Fruit fly (Drosophila melanogaster) whole organism, embryonic: ENCODE measurements around the gene CG31445.
A peak's percentile ranks its signal among the peaks of the same experiment; 100 is the strongest.

Source experiments
- Atf3 ChIP-seq: fragments of 200-800 bp; sonication (Bioruptor generic); optimal IDR thresholded peaks from 3 replicates; lab custom pipeline; 2016; ENCODE audit warnings: missing biosample characterization, missing genetic modification characterization
- CG10267 ChIP-seq: fragments of 200-800 bp; sonication (Bioruptor generic); optimal IDR thresholded peaks from 2 replicates; lab custom pipeline; 2018; ENCODE audit warnings: missing biosample characterization, mild to moderate bottlenecking, missing genetic modification characterization, moderate library complexity
- CG12104 ChIP-seq: fragments of 200-800 bp; sonication (Bioruptor generic); optimal IDR thresholded peaks from 3 replicates; lab custom pipeline; 2016; ENCODE audit warnings: missing biosample characterization, missing genetic modification characterization
- CG12236 ChIP-seq: fragments of 200-800 bp; sonication (Bioruptor generic); optimal IDR thresholded peaks from 2 replicates; lab custom pipeline; 2016; ENCODE audit warnings: missing biosample characterization, missing genetic modification characterization
- CG14014 ChIP-seq: fragments of 200-800 bp; sonication (Bioruptor generic); IDR thresholded peaks from 2 replicates; pipeline ENCODE4 v1.3.6; 2022; ENCODE audit warnings: missing biosample characterization, missing genetic modification characterization
- CG15269 ChIP-seq: fragments of 200-800 bp; sonication (Bioruptor generic); optimal IDR thresholded peaks from 2 replicates; lab custom pipeline; 2018; ENCODE audit warnings: missing biosample characterization, mild to moderate bottlenecking, missing genetic modification characterization, moderate library complexity
- CG15601 ChIP-seq: fragments of 200-800 bp; sonication (Bioruptor generic); optimal IDR thresholded peaks from 3 replicates; lab custom pipeline; 2019; ENCODE audit warnings: missing biosample characterization, mild to moderate bottlenecking, missing genetic modification characterization, moderate library complexity
- CG1603 ChIP-seq: fragments of 200-800 bp; sonication (Bioruptor generic); optimal IDR thresholded peaks from 2 replicates; lab custom pipeline; 2019; ENCODE audit warnings: missing biosample characterization, mild to moderate bottlenecking, missing genetic modification characterization, moderate library complexity
- CG16863 ChIP-seq: fragments of 200-800 bp; sonication (Bioruptor generic); optimal IDR thresholded peaks from 3 replicates; lab custom pipeline; 2016; ENCODE audit warnings: missing biosample characterization, missing genetic modification characterization
- CG18011 ChIP-seq: fragments of 200-800 bp; sonication (Bioruptor generic); optimal IDR thresholded peaks from 2 replicates; lab custom pipeline; 2017; ENCODE audit warnings: missing biosample characterization, missing genetic modification characterization, mild to moderate bottlenecking, moderate library complexity, missing genotype
- CG18262 ChIP-seq: fragments of 200-800 bp; optimal IDR thresholded peaks from 3 replicates; lab custom pipeline; 2019; ENCODE audit warnings: missing biosample characterization, mild to moderate bottlenecking, missing genetic modification characterization, moderate library complexity
- CG2678 ChIP-seq: fragments of 200-800 bp; sonication (Bioruptor generic); optimal IDR thresholded peaks from 3 replicates; lab custom pipeline; 2019; ENCODE audit warnings: missing biosample characterization, mild to moderate bottlenecking, missing genetic modification characterization, moderate library complexity
- CG31224 ChIP-seq: fragments of 200-800 bp; sonication (Bioruptor generic); IDR thresholded peaks from 2 replicates; pipeline ENCODE4 v1.3.6; 2022; ENCODE audit warnings: missing biosample characterization, missing genetic modification characterization
- CG4282 ChIP-seq: fragments of 200-800 bp; sonication (Bioruptor generic); optimal IDR thresholded peaks from 2 replicates; lab custom pipeline; 2016; ENCODE audit warnings: missing biosample characterization, missing genetic modification characterization
- CG6689 ChIP-seq: fragments of 200-800 bp; sonication (Bioruptor generic); IDR thresholded peaks from 2 replicates; pipeline ENCODE4 v1.3.6; 2022; ENCODE audit warnings: missing biosample characterization, missing genetic modification characterization
- CG8944 ChIP-seq: fragments of 200-800 bp; sonication (Bioruptor generic); optimal IDR thresholded peaks from 3 replicates; lab custom pipeline; 2016; ENCODE audit warnings: missing biosample characterization, missing genetic modification characterization
- CG9817 ChIP-seq: fragments of 200-800 bp; sonication (Bioruptor generic); optimal IDR thresholded peaks from 2 replicates; lab custom pipeline; 2018; ENCODE audit warnings: missing biosample characterization, mild to moderate bottlenecking, missing genetic modification characterization, moderate library complexity
- Dfd ChIP-seq, 2 experiments: fragments of >200 bp; optimal IDR thresholded peaks; 2 replicates each; lab custom pipeline; 2017; ENCODE audit warnings: missing biosample characterization in 2 of 2, missing genetic modification characterization in 2 of 2
- Drgx ChIP-seq: fragments of 200-800 bp; sonication (Bioruptor generic); IDR thresholded peaks from 2 replicates; pipeline ENCODE4 v1.3.6; 2022; ENCODE audit warnings: missing biosample characterization, missing genetic modification characterization
- E2f2 ChIP-seq: fragments of 200-800 bp; sonication (Bioruptor generic); IDR thresholded peaks from 2 replicates; pipeline ENCODE4 v1.3.6; 2022; ENCODE audit warnings: missing biosample characterization, missing genetic modification characterization
- GATAe ChIP-seq: fragments of 200-800 bp; sonication (Bioruptor generic); conservative IDR thresholded peaks from 2 replicates; pipeline ENCODE4 v1.3.6; 2022; ENCODE audit warnings: missing biosample characterization, missing genetic modification characterization
- HLHmδ ChIP-seq: fragments of 200-800 bp; sonication (Bioruptor generic); optimal IDR thresholded peaks from 2 replicates; lab custom pipeline; 2018; ENCODE audit warnings: missing biosample characterization, mild to moderate bottlenecking, missing genetic modification characterization, moderate library complexity
- Hand ChIP-seq: fragments of 200-800 bp; sonication (Bioruptor generic); optimal IDR thresholded peaks from 2 replicates; lab custom pipeline; 2017; ENCODE audit warnings: mild to moderate bottlenecking, missing biosample characterization, missing genetic modification reagents, missing genetic modification characterization
- Hmx ChIP-seq: fragments of 200-800 bp; sonication (Bioruptor generic); optimal IDR thresholded peaks from 2 replicates; lab custom pipeline; 2016; ENCODE audit warnings: missing biosample characterization, missing genetic modification characterization
- Mrtf ChIP-seq: fragments of 200-800 bp; sonication (Bioruptor generic); IDR thresholded peaks from 3 replicates; pipeline ENCODE4 v1.3.6; 2022; ENCODE audit warnings: missing biosample characterization, missing genetic modification characterization
- Ravus ChIP-seq: fragments of 200-800 bp; sonication (Bioruptor generic); IDR thresholded peaks from 2 replicates; pipeline ENCODE4 v1.3.6; 2022; ENCODE audit warnings: missing biosample characterization, missing genetic modification characterization
- Sox100B ChIP-seq: fragments of 200-800 bp; sonication (Bioruptor generic); optimal IDR thresholded peaks from 3 replicates; lab custom pipeline; 2018; ENCODE audit warnings: missing biosample characterization, mild to moderate bottlenecking, missing genetic modification characterization
- Sox102F ChIP-seq: fragments of 200-800 bp; sonication (Bioruptor generic); optimal IDR thresholded peaks from 2 replicates; lab custom pipeline; 2018; ENCODE audit warnings: missing biosample characterization, mild to moderate bottlenecking, missing genetic modification characterization, moderate library complexity
- Trl ChIP-seq, 3 experiments: fragments of >200 bp in 2 of 3; fragments of 200-800 bp in 1 of 3; sonication (Bioruptor generic) in 1 of 3; optimal IDR thresholded peaks; 2 replicates in 1 of 3; 3 replicates in 2 of 3; lab custom pipeline; 2016 to 2017; ENCODE audit warnings: missing biosample characterization in 1 of 3, missing genetic modification characterization in 1 of 3
- ase ChIP-seq: fragments of 200-800 bp; sonication (Bioruptor generic); IDR thresholded peaks from 3 replicates; pipeline ENCODE4 v1.3.6; 2022; ENCODE audit warnings: missing biosample characterization, missing genetic modification characterization
- bsh ChIP-seq, 2 experiments: fragments of 200-800 bp; sonication (Bioruptor generic); optimal IDR thresholded peaks; 2 replicates each; lab custom pipeline; 2017 to 2018; ENCODE audit warnings: mild to moderate bottlenecking in 2 of 2, missing biosample characterization in 2 of 2, missing genetic modification characterization in 2 of 2, moderate library complexity in 1 of 2
- chif ChIP-seq, 2 experiments: fragments of 200-800 bp; sonication (Bioruptor generic); optimal IDR thresholded peaks; 3 replicates each; lab custom pipeline; 2016; ENCODE audit warnings: missing biosample characterization in 2 of 2, missing genetic modification characterization in 2 of 2
- dati ChIP-seq: fragments of 200-800 bp; sonication (Bioruptor generic); IDR thresholded peaks from 2 replicates; pipeline ENCODE4 v1.3.6; 2022; ENCODE audit warnings: missing biosample characterization, missing genetic modification characterization
- emc ChIP-seq: fragments of 200-800 bp; sonication (Bioruptor generic); optimal IDR thresholded peaks from 2 replicates; lab custom pipeline; 2016; ENCODE audit warnings: missing biosample characterization, missing genetic modification characterization
- esg ChIP-seq: fragments of 200-800 bp; sonication (Bioruptor generic); conservative IDR thresholded peaks from 2 replicates; pipeline ENCODE4 v1.3.6; 2022; ENCODE audit warnings: missing biosample characterization, missing genetic modification characterization
- eve ChIP-seq, 2 experiments: fragments of >200 bp; optimal IDR thresholded peaks; 2 replicates each; lab custom pipeline; 2017; ENCODE audit warnings: missing biosample characterization in 2 of 2, missing genetic modification characterization in 2 of 2
- gem ChIP-seq: fragments of 200-800 bp; sonication (Bioruptor generic); optimal IDR thresholded peaks from 2 replicates; lab custom pipeline; 2019; ENCODE audit warnings: missing biosample characterization, mild to moderate bottlenecking, missing genetic modification characterization, moderate library complexity
- gt ChIP-seq: fragments of 200-800 bp; sonication (Bioruptor generic); IDR thresholded peaks from 2 replicates; pipeline ENCODE4 v1.3.6; 2022; ENCODE audit warnings: missing biosample characterization, missing genetic modification characterization
- hth ChIP-seq: fragments of >200 bp; optimal IDR thresholded peaks from 2 replicates; lab custom pipeline; 2017; ENCODE audit warnings: inconsistent platforms
- klu ChIP-seq: fragments of 200-800 bp; sonication (Bioruptor generic); IDR thresholded peaks from 2 replicates; pipeline ENCODE4 v1.3.6; 2022; ENCODE audit warnings: missing biosample characterization, missing genetic modification characterization
- mirr ChIP-seq: fragments of 200-800 bp; sonication (Bioruptor generic); optimal IDR thresholded peaks from 3 replicates; lab custom pipeline; 2018; ENCODE audit warnings: missing biosample characterization, mild to moderate bottlenecking, missing genetic modification characterization
- pb ChIP-seq: fragments of 200-800 bp; sonication (Bioruptor generic); optimal IDR thresholded peaks from 3 replicates; lab custom pipeline; 2016; ENCODE audit warnings: missing biosample characterization, missing genetic modification characterization
- pfk ChIP-seq: fragments of 200-800 bp; sonication (Bioruptor generic); optimal IDR thresholded peaks from 2 replicates; lab custom pipeline; 2018; ENCODE audit warnings: missing biosample characterization, mild to moderate bottlenecking, missing genetic modification characterization, moderate library complexity
- pho ChIP-seq: fragments of 200-800 bp; sonication (Bioruptor generic); optimal IDR thresholded peaks from 2 replicates; lab custom pipeline; 2016; ENCODE audit warnings: missing biosample characterization, missing genetic modification characterization
- phol ChIP-seq: fragments of 200-800 bp; sonication (Bioruptor generic); optimal IDR thresholded peaks from 3 replicates; lab custom pipeline; 2018; ENCODE audit warnings: missing biosample characterization, mild to moderate bottlenecking, missing genetic modification characterization, moderate library complexity
- sd ChIP-seq: fragments of 200-800 bp; sonication (Bioruptor generic); optimal IDR thresholded peaks from 3 replicates; lab custom pipeline; 2018; ENCODE audit warnings: missing biosample characterization, mild to moderate bottlenecking, missing genetic modification characterization, moderate library complexity
- shn ChIP-seq: fragments of 200-800 bp; sonication (Bioruptor generic); optimal IDR thresholded peaks from 3 replicates; lab custom pipeline; 2016; ENCODE audit warnings: missing biosample characterization, missing genetic modification characterization
- stc ChIP-seq: fragments of 200-800 bp; sonication (Bioruptor generic); IDR thresholded peaks from 2 replicates; pipeline ENCODE4 v1.3.6; 2022; ENCODE audit warnings: missing biosample characterization, missing genetic modification characterization
- unpg ChIP-seq: fragments of 200-800 bp; sonication (Bioruptor generic); optimal IDR thresholded peaks from 3 replicates; lab custom pipeline; 2018; ENCODE audit warnings: missing biosample characterization, mild to moderate bottlenecking, missing genetic modification characterization, moderate library complexity
- usp ChIP-seq: fragments of >200 bp; optimal IDR thresholded peaks from 2 replicates; lab custom pipeline; 2017; ENCODE audit warnings: missing biosample characterization, missing genetic modification characterization

The CG31445 gene

DNA sequence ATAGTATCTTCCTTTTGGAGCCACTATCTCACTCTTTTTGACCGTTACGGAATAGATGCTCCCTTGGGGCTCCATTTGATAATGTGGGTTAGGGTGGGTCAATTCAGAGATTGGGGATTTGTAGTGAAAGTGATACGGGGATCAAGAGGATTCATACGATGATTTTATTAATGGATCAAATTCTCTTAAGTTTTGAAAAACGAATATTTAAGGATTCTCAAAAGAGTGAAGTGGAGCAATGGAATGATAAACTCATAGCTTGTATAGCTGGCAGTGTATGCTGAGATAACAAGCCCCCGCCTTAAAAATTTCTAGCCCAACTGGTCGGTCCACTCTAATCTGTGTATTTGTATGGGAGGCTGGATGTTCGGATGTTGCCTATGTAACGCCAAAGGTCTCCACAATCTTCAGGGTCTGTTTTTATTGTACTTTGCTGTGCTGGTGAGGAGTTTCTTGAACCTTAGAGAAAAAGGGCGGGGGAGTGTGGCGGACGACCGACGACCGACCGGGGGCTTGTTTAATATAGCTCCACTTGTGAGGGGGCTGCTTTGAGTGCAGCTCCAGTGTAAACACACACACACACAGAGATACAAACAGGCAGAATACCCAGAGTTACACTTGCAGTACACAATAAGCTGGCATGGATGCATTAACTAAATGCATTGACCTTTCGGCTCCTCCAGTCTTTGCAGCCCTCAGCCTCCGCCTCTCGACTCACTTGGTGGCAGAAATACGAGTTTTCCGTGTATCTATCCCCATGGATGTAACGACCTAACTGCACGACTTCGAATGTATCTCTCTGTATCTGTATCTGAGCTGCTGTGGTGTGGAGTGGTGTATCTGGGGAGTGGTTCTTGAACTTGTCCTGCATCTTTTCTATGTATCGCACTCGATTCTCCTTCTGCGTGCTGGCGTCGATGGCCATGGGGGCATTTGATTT lies 36.3 kb upstream of the CG31445 start (continued):
- TF ChIP-seq Sox102F (GFP tag; lab: Kevin White, UChicago): no peak
- TF ChIP-seq CG18011 (GFP tag; lab: Kevin White, UChicago): no peak
- peak in 1 of 2 experiments; percentile 23 for TF ChIP-seq eve (GFP tag; optimal IDR thresholded peaks at IDR 0.05; lab: Kevin White, UChicago)
- TF ChIP-seq CG4282 (GFP tag; lab: Kevin White, UChicago): no peak
- TF ChIP-seq E2f2 (GFP tag; lab: Robert Waterston, UW): no peak
- TF ChIP-seq Mrtf (GFP tag; lab: Robert Waterston, UW): no peak
- TF ChIP-seq hth: no peak
- no peak for TF ChIP-seq CG12236
- no peak for TF ChIP-seq CG9817
- TF ChIP-seq CG8944 (GFP tag; lab: Kevin White, UChicago): no peak
- TF ChIP-seq esg (GFP tag; lab: Robert Waterston, UW): no peak
- no peak for TF ChIP-seq CG12104 (GFP tag; lab: Kevin White, UChicago)
- TF ChIP-seq CG16863 (GFP tag; lab: Kevin White, UChicago): no peak
- TF ChIP-seq pb (GFP tag; lab: Kevin White, UChicago): no peak
- no peak for TF ChIP-seq stc
- TF ChIP-seq klu (GFP tag; lab: Robert Waterston, UW): no peak
- TF ChIP-seq Dfd (GFP tag; optimal IDR thresholded peaks at IDR 0.05; lab: Kevin White, UChicago): no peak
- TF ChIP-seq HLHmδ (GFP tag; lab: Kevin White, UChicago): no peak
- no peak for TF ChIP-seq CG14014 (GFP tag; lab: Robert Waterston, UW)
- TF ChIP-seq CG15269 (tag; lab: Kevin White, UChicago): no peak
- peak; percentile 2 for TF ChIP-seq phol (tag; lab: Kevin White, UChicago)
- peak; percentile 21 for TF ChIP-seq CG1603
- TF ChIP-seq sd: no peak
- TF ChIP-seq pfk (GFP tag; lab: Kevin White, UChicago): no peak
- no peak for TF ChIP-seq chif (GFP tag; optimal IDR thresholded peaks at IDR 0.05; lab: Kevin White, UChicago)
- TF ChIP-seq dati (GFP tag; lab: Robert Waterston, UW): no peak
- TF ChIP-seq gem: peak; percentile 5
- no peak for TF ChIP-seq CG31224 (GFP tag; lab: Robert Waterston, UW)
- peak; percentile 18; the same call in 1 of the 2 replicates for TF ChIP-seq Drgx (GFP tag; lab: Robert Waterston, UW)
- no peak for TF ChIP-seq Hmx (GFP tag; lab: Kevin White, UChicago)
- TF ChIP-seq emc: no peak
- no peak for TF ChIP-seq Atf3 (GFP tag; lab: Kevin White, UChicago)
- no peak for TF ChIP-seq GATAe
- TF ChIP-seq CG15601 (tag; lab: Kevin White, UChicago): peak; percentile 12
- TF ChIP-seq CG10267 (tag; lab: Kevin White, UChicago): no peak
- no peak for TF ChIP-seq ase
- peak; percentile 1 for TF ChIP-seq CG2678 (tag; lab: Kevin White, UChicago)
- TF ChIP-seq gt: no peak
- TF ChIP-seq Hand (GFP tag; lab: Kevin White, UChicago): no peak
- TF ChIP-seq Sox100B (GFP tag; lab: Kevin White, UChicago): no peak
- no peak for TF ChIP-seq Ravus (GFP tag; lab: Robert Waterston, UW)
- no peak for TF ChIP-seq CG6689 (GFP tag; lab: Robert Waterston, UW)
- TF ChIP-seq bsh (GFP tag; optimal IDR thresholded peaks at IDR 0.05; lab: Kevin White, UChicago): peak; percentile 49 to 79
- peak; percentile 32 for TF ChIP-seq CG18262 (tag; lab: Kevin White, UChicago)
- TF ChIP-seq shn (GFP tag; lab: Kevin White, UChicago): no peak
- TF ChIP-seq mirr: no peak
- TF ChIP-seq Trl (optimal IDR thresholded peaks at IDR 0.05; lab: Kevin White, UChicago): no peak
- TF ChIP-seq Trl (GFP tag; optimal IDR thresholded peaks at IDR 0.05; lab: Kevin White, UChicago): no peak
- TF ChIP-seq pho (GFP tag; lab: Kevin White, UChicago): no peak
- TF ChIP-seq unpg: no peak
- no peak for TF ChIP-seq usp (GFP tag; lab: Kevin White, UChicago)
